Fruit fly (Drosophila melanogaster): ENCODE data around the gene AhcyL1.

The AhcyL1 gene

DNA sequence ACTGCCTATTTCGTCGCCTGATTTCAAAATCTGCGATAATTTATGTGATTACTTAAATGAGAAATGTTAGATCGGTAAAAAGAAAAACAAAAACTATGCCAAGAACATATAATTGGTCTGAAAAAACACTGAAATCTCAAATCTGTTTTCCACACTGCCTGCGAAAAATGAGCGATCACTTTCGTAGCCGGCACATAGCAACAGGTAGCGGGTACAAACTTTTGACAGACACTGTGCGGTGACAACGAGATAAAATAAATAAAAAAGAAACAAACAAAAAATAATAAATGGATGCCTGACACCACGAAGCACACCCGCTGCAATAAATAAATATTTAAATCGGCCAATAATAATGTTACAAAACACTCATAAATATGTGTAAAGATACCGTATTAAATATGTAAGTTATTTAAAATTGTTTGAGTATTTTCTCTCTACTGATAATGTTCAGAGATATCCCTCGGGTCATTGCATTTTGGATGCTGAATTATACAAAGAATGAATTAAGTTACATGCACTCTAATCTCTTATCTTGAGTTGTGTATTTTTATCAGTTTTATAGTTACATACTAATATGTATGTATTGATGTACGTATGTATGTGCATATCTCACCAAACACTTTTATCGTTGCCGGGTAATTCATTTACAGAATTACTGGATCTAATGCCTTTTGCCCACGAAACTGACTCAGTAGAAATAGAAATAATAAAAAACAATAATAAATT is 6.9 kb downstream of the AhcyL1 start (continued):
- no peak for TF ChIP-seq Gug (GFP tag; IDR thresholded peaks at IDR 0.05)
- no peak for TF ChIP-seq ss (GFP tag; optimal IDR thresholded peaks at IDR 0.05)
- peak; percentile 35 for TF ChIP-seq CG31627 (GFP tag; optimal IDR thresholded peaks at IDR 0.05)
- no peak for TF ChIP-seq spab (GFP tag; optimal IDR thresholded peaks at IDR 0.05)
- peak; percentile 39 for TF ChIP-seq vri (GFP tag; optimal IDR thresholded peaks at IDR 0.05)
- TF ChIP-seq Blimp-1 (GFP tag; optimal IDR thresholded peaks at IDR 0.05): no peak
- TF ChIP-seq salr (GFP tag; optimal IDR thresholded peaks at IDR 0.05): no peak
- TF ChIP-seq dac (GFP tag; optimal IDR thresholded peaks at IDR 0.05): no peak
- no peak for TF ChIP-seq acj6 (GFP tag; optimal IDR thresholded peaks at IDR 0.05)
- peak; percentile 80 for TF ChIP-seq svp (GFP tag)
- TF ChIP-seq CG15336 (GFP tag; IDR thresholded peaks at IDR 0.05): no peak
- peak; percentile 54 for TF ChIP-seq eg (GFP tag; IDR thresholded peaks at IDR 0.05)
- TF ChIP-seq CG6808 (GFP tag; optimal IDR thresholded peaks at IDR 0.05): peak; percentile 19

DNA sequence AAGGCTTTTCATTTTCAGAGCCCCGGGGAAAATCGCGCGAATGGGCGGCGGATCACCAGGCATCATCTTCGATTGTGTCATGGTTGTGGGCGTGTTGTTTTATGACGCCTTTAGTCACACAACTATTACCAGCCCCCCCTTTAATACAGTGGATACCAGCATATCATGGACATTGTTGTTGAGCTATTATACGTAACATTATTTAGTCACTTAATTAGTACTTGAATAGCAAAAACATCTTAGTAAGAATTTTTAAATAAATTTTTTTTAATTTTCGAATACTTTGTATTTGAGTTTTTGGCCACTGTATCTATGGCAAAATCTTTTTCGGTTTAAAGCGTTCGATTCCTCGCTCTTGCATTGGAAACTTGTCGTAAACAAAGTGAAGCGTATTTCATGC is 8.4 kb downstream of the AhcyL1 start:
- TF ChIP-seq topi (GFP tag; optimal IDR thresholded peaks at IDR 0.05) (no peak), dsx (GFP tag; optimal IDR thresholded peaks at IDR 0.05; ENCODE audit: poor library complexity, severe bottlenecking) (no peak), ss (GFP tag; optimal IDR thresholded peaks at IDR 0.05) (no peak), CG1621 (tag; optimal IDR thresholded peaks at IDR 0.05) (no peak), Sox15 (GFP tag; optimal IDR thresholded peaks at IDR 0.05) (no peak), dac (GFP tag; optimal IDR thresholded peaks at IDR 0.05) (no peak), net (GFP tag; optimal IDR thresholded peaks at IDR 0.05) (no peak), CG8319 (GFP tag; optimal IDR thresholded peaks at IDR 0.05) (no peak), Hr39 (GFP tag; optimal IDR thresholded peaks at IDR 0.05) (no peak), Sox14 (GFP tag; optimal IDR thresholded peaks at IDR 0.05) (no peak), CG6854 (GFP tag; optimal IDR thresholded peaks at IDR 0.05) (no peak), CG6808 (GFP tag; optimal IDR thresholded peaks at IDR 0.05) (no peak), Met (GFP tag; optimal IDR thresholded peaks at IDR 0.05) (no peak), Ets21C (GFP tag; optimal IDR thresholded peaks at IDR 0.05) (no peak), pdm3 (GFP tag; optimal IDR thresholded peaks at IDR 0.05) (no peak), CG8632 (GFP tag; optimal IDR thresholded peaks at IDR 0.05) (no peak), achi (GFP tag; optimal IDR thresholded peaks at IDR 0.05) (no peak), CG7368 (GFP tag; optimal IDR thresholded peaks at IDR 0.05) (no peak), Eip78C (GFP tag) (no peak), lz (GFP tag; optimal IDR thresholded peaks at IDR 0.05) (no peak), CG11762 (GFP tag; optimal IDR thresholded peaks at IDR 0.05; ENCODE audit: insufficient read depth) (no peak), Hr38 (GFP tag; optimal IDR thresholded peaks at IDR 0.05) (no peak), Gug (GFP tag; IDR thresholded peaks at IDR 0.05) (no peak), CG3032 (tag; optimal IDR thresholded peaks at IDR 0.05) (no peak), eg (GFP tag; IDR thresholded peaks at IDR 0.05) (peak; percentile 14; the same call in 1 of the 3 replicates), salr (GFP tag; optimal IDR thresholded peaks at IDR 0.05) (no peak), CG34406 (GFP tag; optimal IDR thresholded peaks at IDR 0.05) (no peak), CG3919 (GFP tag; optimal IDR thresholded peaks at IDR 0.05) (no peak), Blimp-1 (GFP tag; optimal IDR thresholded peaks at IDR 0.05) (no peak), CG32006 (GFP tag; optimal IDR thresholded peaks at IDR 0.05) (peak; percentile 25), CG6792 (GFP tag; optimal IDR thresholded peaks at IDR 0.05) (no peak), CG6163 (GFP tag; IDR thresholded peaks at IDR 0.05) (no peak), CG4318 (GFP tag; optimal IDR thresholded peaks at IDR 0.05) (no peak), CG10631 (GFP tag; optimal IDR thresholded peaks at IDR 0.05) (no peak), Hr4 (GFP tag; optimal IDR thresholded peaks at IDR 0.05) (peak; percentile 47), CG31627 (GFP tag; optimal IDR thresholded peaks at IDR 0.05) (no peak), CG11902 (GFP tag; optimal IDR thresholded peaks at IDR 0.05) (no peak), Smox (GFP tag; optimal IDR thresholded peaks at IDR 0.05) (no peak), fd85E (GFP tag; optimal IDR thresholded peaks at IDR 0.05) (no peak), CG10669 (GFP tag; optimal IDR thresholded peaks at IDR 0.05) (no peak), CG8119 (GFP tag; IDR thresholded peaks at IDR 0.05) (0 out of 3 replicates have a peak, but pooled peaks have one; percentile 18), OdsH (GFP tag; optimal IDR thresholded peaks at IDR 0.05) (no peak), CG15336 (GFP tag; IDR thresholded peaks at IDR 0.05) (peak; percentile 29; the same call in 1 of the 2 replicates)

All from whole organism, prepupa.